Fruit fly (Drosophila melanogaster) whole organism, embryonic: ENCODE data around the gene Rbp1-like.
A peak's percentile ranks its signal among the peaks of the same experiment; 100 is the strongest.

Source experiments
- Atf6 ChIP-seq: fragments of 200-800 bp; sonication (Bioruptor generic); IDR thresholded peaks from 2 replicates; pipeline ENCODE4 v1.3.6; 2022; ENCODE audit warnings: missing biosample characterization, missing genetic modification characterization
- B-H1 ChIP-seq: fragments of 200-800 bp; sonication (Bioruptor generic); IDR thresholded peaks from 3 replicates; pipeline ENCODE4 v1.3.6; 2022; ENCODE audit warnings: missing biosample characterization, missing genetic modification characterization
- BEAF-32 ChIP-seq: fragments of 200-800 bp; sonication (Bioruptor generic); optimal IDR thresholded peaks from 3 replicates; lab custom pipeline; 2017; ENCODE audit warnings: missing biosample characterization, missing genetic modification characterization, mild to moderate bottlenecking, moderate library complexity, missing genetic modification reagents
- CG10147 ChIP-seq: fragments of 200-800 bp; sonication (Bioruptor generic); optimal IDR thresholded peaks from 2 replicates; lab custom pipeline; 2019; ENCODE audit warnings: missing biosample characterization, mild to moderate bottlenecking, missing genetic modification characterization, moderate library complexity
- CG11398 ChIP-seq: fragments of 200-800 bp; sonication (Bioruptor generic); optimal IDR thresholded peaks from 2 replicates; lab custom pipeline; 2016; ENCODE audit warnings: missing biosample characterization, missing genetic modification characterization
- CG12219 ChIP-seq: fragments of 200-800 bp; sonication (Bioruptor generic); optimal IDR thresholded peaks from 3 replicates; lab custom pipeline; 2018; ENCODE audit warnings: missing biosample characterization, mild to moderate bottlenecking, missing genetic modification characterization
- CG12299 ChIP-seq: fragments of 200-800 bp; sonication (Bioruptor generic); optimal IDR thresholded peaks from 2 replicates; lab custom pipeline; 2018; ENCODE audit warnings: missing biosample characterization, mild to moderate bottlenecking, missing genetic modification characterization
- CG12391 ChIP-seq: fragments of 200-800 bp; sonication (Bioruptor generic); optimal IDR thresholded peaks from 3 replicates; lab custom pipeline; 2018; ENCODE audit warnings: missing biosample characterization, mild to moderate bottlenecking, missing genetic modification characterization, moderate library complexity
- CG12744 ChIP-seq: fragments of 200-800 bp; sonication (Bioruptor generic); optimal IDR thresholded peaks from 2 replicates; lab custom pipeline; 2016; ENCODE audit warnings: missing biosample characterization, missing genetic modification characterization
- CG12942 ChIP-seq: fragments of 200-800 bp; sonication (Bioruptor generic); optimal IDR thresholded peaks from 3 replicates; lab custom pipeline; 2016; ENCODE audit warnings: missing biosample characterization, missing genetic modification characterization
- CG13287 ChIP-seq: fragments of 200-800 bp; sonication (Bioruptor generic); IDR thresholded peaks from 2 replicates; pipeline ENCODE4 v1.3.6; 2022; ENCODE audit warnings: missing biosample characterization, missing genetic modification characterization; ENCODE audit not compliant: partially characterized antibody
- CG1647 ChIP-seq: fragments of 200-800 bp; sonication (Bioruptor generic); optimal IDR thresholded peaks from 3 replicates; lab custom pipeline; 2016; ENCODE audit warnings: missing biosample characterization, missing genetic modification characterization
- CG30403 ChIP-seq: fragments of 200-800 bp; sonication (Bioruptor generic); optimal IDR thresholded peaks from 3 replicates; lab custom pipeline; 2016; ENCODE audit warnings: missing biosample characterization, missing genetic modification characterization
- CG33557 ChIP-seq: fragments of 200-800 bp; sonication (Bioruptor generic); optimal IDR thresholded peaks from 2 replicates; lab custom pipeline; 2019; ENCODE audit warnings: missing biosample characterization, mild to moderate bottlenecking, missing genetic modification characterization, moderate library complexity
- CG3407 ChIP-seq: fragments of 200-800 bp; sonication (Bioruptor generic); optimal IDR thresholded peaks from 2 replicates; lab custom pipeline; 2018; ENCODE audit warnings: missing biosample characterization, mild to moderate bottlenecking, missing genetic modification characterization
- CG5180 ChIP-seq: fragments of 200-800 bp; sonication (Bioruptor generic); optimal IDR thresholded peaks from 3 replicates; lab custom pipeline; 2017; ENCODE audit warnings: missing biosample characterization, missing genetic modification characterization, mild to moderate bottlenecking, moderate library complexity, missing genetic modification reagents
- CG7271 ChIP-seq: fragments of 200-800 bp; sonication (Bioruptor generic); optimal IDR thresholded peaks from 2 replicates; lab custom pipeline; 2018; ENCODE audit warnings: missing biosample characterization, mild to moderate bottlenecking, missing genetic modification characterization, moderate library complexity
- CG8281 ChIP-seq: fragments of 200-800 bp; sonication (Bioruptor generic); optimal IDR thresholded peaks from 2 replicates; lab custom pipeline; 2018; ENCODE audit warnings: missing biosample characterization, mild to moderate bottlenecking, missing genetic modification characterization, moderate library complexity
- CG9932 ChIP-seq: fragments of 200-800 bp; sonication (Bioruptor generic); IDR thresholded peaks from 2 replicates; pipeline ENCODE4 v1.3.6; 2022; ENCODE audit warnings: missing biosample characterization, missing genetic modification characterization
- CoRest ChIP-seq: fragments of 200-800 bp; sonication (Bioruptor generic); optimal IDR thresholded peaks from 3 replicates; lab custom pipeline; 2018; ENCODE audit warnings: missing biosample characterization, mild to moderate bottlenecking, missing genetic modification characterization, moderate library complexity
- Dad ChIP-seq: fragments of 200-800 bp; sonication (Bioruptor generic); optimal IDR thresholded peaks from 3 replicates; lab custom pipeline; 2016; ENCODE audit warnings: missing biosample characterization, missing genetic modification characterization
- Dek ChIP-seq: fragments of 200-800 bp; sonication (Bioruptor generic); optimal IDR thresholded peaks from 3 replicates; lab custom pipeline; 2019; ENCODE audit warnings: missing biosample characterization, mild to moderate bottlenecking, missing genetic modification characterization, moderate library complexity
- E2f1 ChIP-seq: fragments of 200-800 bp; sonication (Bioruptor generic); IDR thresholded peaks from 2 replicates; pipeline ENCODE4 v1.3.6; 2022; ENCODE audit warnings: missing biosample characterization, missing genetic modification characterization
- Gug ChIP-seq: fragments of 200-800 bp; sonication (Bioruptor generic); IDR thresholded peaks from 4 replicates; pipeline ENCODE4 v1.3.6; 2022; ENCODE audit warnings: missing biosample characterization, missing genetic modification characterization
- HHEX ChIP-seq: fragments of 200-800 bp; sonication (Bioruptor generic); optimal IDR thresholded peaks from 3 replicates; lab custom pipeline; 2017; ENCODE audit warnings: missing biosample characterization, mild to moderate bottlenecking, missing genetic modification characterization, missing genetic modification reagents
- Myb ChIP-seq: fragments of 200-800 bp; sonication (Bioruptor generic); optimal IDR thresholded peaks from 2 replicates; lab custom pipeline; 2016; ENCODE audit warnings: missing biosample characterization, missing genetic modification characterization
- Neu2 ChIP-seq: fragments of 200-800 bp; sonication (Bioruptor generic); optimal IDR thresholded peaks from 3 replicates; lab custom pipeline; 2016; ENCODE audit warnings: missing biosample characterization, missing genetic modification characterization, borderline replicate concordance
- Trl ChIP-seq, 3 experiments: fragments of >200 bp in 2 of 3; fragments of 200-800 bp in 1 of 3; sonication (Bioruptor generic) in 1 of 3; optimal IDR thresholded peaks; 2 replicates in 1 of 3; 3 replicates in 2 of 3; lab custom pipeline; 2016 to 2017; ENCODE audit warnings: missing biosample characterization in 1 of 3, missing genetic modification characterization in 1 of 3
- YL-1 ChIP-seq: fragments of 200-800 bp; sonication (Bioruptor generic); optimal IDR thresholded peaks from 3 replicates; lab custom pipeline; 2017; ENCODE audit warnings: missing biosample characterization, mild to moderate bottlenecking, missing genetic modification characterization
- ap ChIP-seq: fragments of 200-800 bp; sonication (Bioruptor generic); IDR thresholded peaks from 2 replicates; pipeline ENCODE4 v1.3.6; 2022; ENCODE audit warnings: missing biosample characterization, missing genetic modification characterization
- ash1 ChIP-seq: fragments of 200-800 bp; sonication (Bioruptor generic); optimal IDR thresholded peaks from 2 replicates; lab custom pipeline; 2018; ENCODE audit warnings: missing biosample characterization, mild to moderate bottlenecking, missing genetic modification characterization
- cad ChIP-seq: fragments of >200 bp; optimal IDR thresholded peaks from 2 replicates; lab custom pipeline; 2017; ENCODE audit warnings: missing biosample characterization, missing genetic modification characterization
- cato ChIP-seq: fragments of 200-800 bp; sonication (Bioruptor generic); optimal IDR thresholded peaks from 2 replicates; lab custom pipeline; 2016; ENCODE audit warnings: missing biosample characterization, missing genetic modification characterization, borderline replicate concordance
- cg ChIP-seq: fragments of 200-800 bp; sonication (Bioruptor generic); optimal IDR thresholded peaks from 3 replicates; lab custom pipeline; 2019; ENCODE audit warnings: missing biosample characterization, mild to moderate bottlenecking, missing genetic modification characterization, moderate library complexity
- chn ChIP-seq: fragments of 200-800 bp; sonication (Bioruptor generic); optimal IDR thresholded peaks from 2 replicates; lab custom pipeline; 2016; ENCODE audit warnings: missing biosample characterization, missing genetic modification characterization
- dpn ChIP-seq, 2 experiments: fragments of 200-800 bp; sonication (Bioruptor generic); optimal IDR thresholded peaks; 3 replicates each; lab custom pipeline; 2016; ENCODE audit warnings: missing biosample characterization in 2 of 2, missing genetic modification characterization in 2 of 2
- fd3F ChIP-seq: fragments of 200-800 bp; sonication (Bioruptor generic); optimal IDR thresholded peaks from 2 replicates; lab custom pipeline; 2018; ENCODE audit warnings: missing biosample characterization, mild to moderate bottlenecking, missing genetic modification characterization, moderate library complexity
- gcm ChIP-seq: fragments of 200-800 bp; sonication (Bioruptor generic); optimal IDR thresholded peaks from 2 replicates; lab custom pipeline; 2019; ENCODE audit warnings: missing biosample characterization, mild to moderate bottlenecking, missing genetic modification characterization, moderate library complexity
- lov ChIP-seq, 2 experiments: fragments of 200-800 bp in 1 of 2; fragments of >200 bp in 1 of 2; sonication (Bioruptor generic) in 1 of 2; IDR thresholded peaks in 1 of 2; optimal IDR thresholded peaks in 1 of 2; 2 replicates in 1 of 2; 3 replicates in 1 of 2; pipeline versions ENCODE4 v1.3.6 to Lab custom; 2017 to 2022; ENCODE audit warnings: missing biosample characterization in 1 of 2, missing genetic modification characterization in 1 of 2
- luna ChIP-seq: fragments of 200-800 bp; sonication (Bioruptor generic); optimal IDR thresholded peaks from 2 replicates; lab custom pipeline; 2016; ENCODE audit warnings: missing biosample characterization, missing genetic modification characterization
- nom ChIP-seq: fragments of 200-800 bp; sonication (Bioruptor generic); optimal IDR thresholded peaks from 2 replicates; lab custom pipeline; 2017; ENCODE audit warnings: missing biosample characterization, missing genetic modification characterization, mild to moderate bottlenecking, moderate library complexity, missing genetic modification reagents
- peb ChIP-seq: fragments of 200-800 bp; sonication (Bioruptor generic); IDR thresholded peaks from 2 replicates; pipeline ENCODE4 v1.3.6; 2022; ENCODE audit warnings: missing biosample characterization, missing genetic modification characterization
- repo ChIP-seq: fragments of 200-800 bp; sonication (Bioruptor generic); optimal IDR thresholded peaks from 2 replicates; lab custom pipeline; 2016; ENCODE audit warnings: missing biosample characterization, missing genetic modification characterization
- ro ChIP-seq: fragments of 200-800 bp; sonication (Bioruptor generic); IDR thresholded peaks from 2 replicates; pipeline ENCODE4 v1.3.6; 2022; ENCODE audit warnings: missing biosample characterization, missing genetic modification characterization
- scrt ChIP-seq: fragments of 200-800 bp; sonication (Bioruptor generic); optimal IDR thresholded peaks from 2 replicates; lab custom pipeline; 2018; ENCODE audit warnings: missing biosample characterization, mild to moderate bottlenecking, missing genetic modification characterization, moderate library complexity
- shn ChIP-seq: fragments of 200-800 bp; sonication (Bioruptor generic); optimal IDR thresholded peaks from 3 replicates; lab custom pipeline; 2016; ENCODE audit warnings: missing biosample characterization, missing genetic modification characterization
- sim ChIP-seq: fragments of 200-800 bp; sonication (Bioruptor generic); IDR thresholded peaks from 2 replicates; pipeline ENCODE4 v1.3.6; 2022; ENCODE audit warnings: missing biosample characterization, missing genetic modification characterization
- slbo ChIP-seq: fragments of 200-800 bp; sonication (Bioruptor generic); IDR thresholded peaks from 2 replicates; pipeline ENCODE4 v1.3.6; 2022; ENCODE audit warnings: missing biosample characterization, missing genetic modification characterization
- stc ChIP-seq: fragments of 200-800 bp; sonication (Bioruptor generic); IDR thresholded peaks from 2 replicates; pipeline ENCODE4 v1.3.6; 2022; ENCODE audit warnings: missing biosample characterization, missing genetic modification characterization

The Rbp1-like gene

DNA sequence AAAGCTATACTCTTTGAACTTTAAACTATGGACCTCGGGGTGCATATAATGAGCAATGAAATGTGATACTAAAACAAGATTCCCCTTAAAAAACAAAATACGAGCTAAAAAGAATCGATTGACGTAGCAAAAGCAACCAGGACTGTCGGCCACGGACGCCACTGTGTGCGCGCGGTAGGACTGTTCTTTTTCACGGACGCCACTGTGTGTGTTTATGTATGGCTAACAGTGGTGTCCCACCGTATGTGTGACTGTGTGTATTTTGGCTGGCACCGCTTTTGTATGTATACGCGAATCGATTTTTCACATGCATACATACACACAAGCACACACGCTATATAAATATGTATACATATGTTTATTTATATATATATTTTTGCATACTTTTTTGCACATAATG, 907 bp downstream of the Rbp1-like start (continued):
- peak; percentile 36 for TF ChIP-seq CG12391 (tag; lab: Kevin White, UChicago)
- TF ChIP-seq CoRest (tag; lab: Kevin White, UChicago), result peak; percentile 4
- TF ChIP-seq CG1647 (GFP tag; lab: Kevin White, UChicago), result peak; percentile 43
- no peak for TF ChIP-seq Trl (optimal IDR thresholded peaks at IDR 0.05; lab: Kevin White, UChicago)
- TF ChIP-seq Trl (GFP tag; optimal IDR thresholded peaks at IDR 0.05; lab: Kevin White, UChicago), result peak; percentile 75
- TF ChIP-seq CG5180 (GFP tag; lab: Kevin White, UChicago), result peak; percentile 12
- no peak for TF ChIP-seq luna (GFP tag; lab: Kevin White, UChicago)
- TF ChIP-seq dpn (GFP tag; optimal IDR thresholded peaks at IDR 0.05; lab: Kevin White, UChicago), result peak; percentile 68 to 71
- peak; percentile 19 for TF ChIP-seq CG10147 (GFP tag; lab: Kevin White, UChicago)
- TF ChIP-seq CG3407, result no peak
- TF ChIP-seq fd3F, result no peak
- peak; percentile 22 for TF ChIP-seq CG33557 (GFP tag; lab: Kevin White, UChicago)
- TF ChIP-seq ap (GFP tag; lab: Robert Waterston, UW), result 0 out of 2 replicates have a peak, but pooled peaks have one; percentile 9
- TF ChIP-seq sim, result no peak
- TF ChIP-seq cad, result no peak
- no peak for TF ChIP-seq BEAF-32 (GFP tag; lab: Kevin White, UChicago)
- peak; percentile 32 for TF ChIP-seq Myb (GFP tag; lab: Kevin White, UChicago)
- TF ChIP-seq CG12219 (GFP tag; lab: Kevin White, UChicago), result peak; percentile 7
- TF ChIP-seq Neu2 (GFP tag; lab: Kevin White, UChicago), result no peak
- no peak for TF ChIP-seq gcm (GFP tag; lab: Kevin White, UChicago)
- peak; percentile 62 for TF ChIP-seq Atf6 (GFP tag; lab: Robert Waterston, UW)
- TF ChIP-seq YL-1 (GFP tag; lab: Kevin White, UChicago), result peak; percentile 85
- TF ChIP-seq HHEX (GFP tag; lab: Kevin White, UChicago), result peak; percentile 40
- TF ChIP-seq Gug (GFP tag; lab: Robert Waterston, UW), result peak; percentile 76; the same call in 3 of the 4 replicates
- no peak; the same call in 2 of the 3 replicates for TF ChIP-seq B-H1 (GFP tag; lab: Robert Waterston, UW)
- TF ChIP-seq CG12299 (tag; lab: Kevin White, UChicago), result no peak
- peak; percentile 55 for TF ChIP-seq CG30403 (GFP tag; lab: Kevin White, UChicago)
- no peak for TF ChIP-seq cato
- TF ChIP-seq slbo, result peak; percentile 81
- no peak for TF ChIP-seq CG8281 (tag; lab: Kevin White, UChicago)
- peak; percentile 56 for TF ChIP-seq chn (GFP tag; lab: Kevin White, UChicago)
- TF ChIP-seq shn (GFP tag; lab: Kevin White, UChicago), result peak; percentile 44
- peak; percentile 13 for TF ChIP-seq Dad
- no peak for TF ChIP-seq lov (optimal IDR thresholded peaks at IDR 0.05; lab: Kevin White, UChicago)
- no peak for TF ChIP-seq lov (GFP tag; IDR thresholded peaks at IDR 0.05; lab: Robert Waterston, UW)
- no peak for TF ChIP-seq repo (GFP tag; lab: Kevin White, UChicago)
- no peak for TF ChIP-seq CG7271 (tag; lab: Kevin White, UChicago)
- TF ChIP-seq peb (GFP tag; lab: Robert Waterston, UW), result no peak
- TF ChIP-seq CG13287 (GFP tag; lab: Robert Waterston, UW), result peak; percentile 10; the same call in 1 of the 2 replicates
- TF ChIP-seq ro, result no peak
- TF ChIP-seq scrt (GFP tag; lab: Kevin White, UChicago), result no peak
- TF ChIP-seq Dek (tag; lab: Kevin White, UChicago), result peak; percentile 51
- peak; percentile 26 for TF ChIP-seq CG12942 (GFP tag; lab: Kevin White, UChicago)
- peak; percentile 83 for TF ChIP-seq cg (GFP tag; lab: Kevin White, UChicago)
- TF ChIP-seq E2f1 (GFP tag; lab: Robert Waterston, UW), result peak; percentile 51
- peak; percentile 73 for TF ChIP-seq nom (GFP tag; lab: Kevin White, UChicago)
- peak; percentile 77 for TF ChIP-seq CG9932 (GFP tag; lab: Robert Waterston, UW)
- peak; percentile 41 for TF ChIP-seq ash1 (GFP tag; lab: Kevin White, UChicago)
- TF ChIP-seq stc (GFP tag; lab: Robert Waterston, UW), result 0 out of 2 replicates have a peak, but pooled peaks have one; percentile 11
- no peak for TF ChIP-seq CG12744 (GFP tag; lab: Kevin White, UChicago)
- peak; percentile 17 for TF ChIP-seq CG11398 (GFP tag; lab: Kevin White, UChicago)
